Worm (Caenorhabditis elegans): ENCODE results near the gene Y17G7B.20.

- TF ChIP-seq R02D3.7 (tag; optimal IDR thresholded peaks at IDR 0.05) (no peak), skn-1 (tag; optimal IDR thresholded peaks at IDR 0.05) (no peak), mdl-1 (tag; optimal IDR thresholded peaks at IDR 0.05) (no peak), unc-62 (GFP tag; optimal IDR thresholded peaks at IDR 0.05) (no peak), snpc-4 (tag; optimal IDR thresholded peaks at IDR 0.05) (no peak)
These were observed 6.0 kb downstream of the Y17G7B.20 start, which contains the start of gene acbp-6 for ce11 chrII:11973632-11974031.

All from whole organism, L2 larva.